Fruit fly (Drosophila melanogaster) ovary, adult (tissue): ENCODE data around the gene CG5676.

ENCODE experiments used
- CG17801 ChIP-seq: fragments of 200-800 bp; optimal IDR thresholded peaks from 2 replicates; lab custom pipeline; 2019; ENCODE audit warnings: missing biosample characterization, mild to moderate bottlenecking, missing genetic modification characterization, moderate library complexity; ENCODE audit not compliant: partially characterized antibody

CG5676 gene

DNA sequence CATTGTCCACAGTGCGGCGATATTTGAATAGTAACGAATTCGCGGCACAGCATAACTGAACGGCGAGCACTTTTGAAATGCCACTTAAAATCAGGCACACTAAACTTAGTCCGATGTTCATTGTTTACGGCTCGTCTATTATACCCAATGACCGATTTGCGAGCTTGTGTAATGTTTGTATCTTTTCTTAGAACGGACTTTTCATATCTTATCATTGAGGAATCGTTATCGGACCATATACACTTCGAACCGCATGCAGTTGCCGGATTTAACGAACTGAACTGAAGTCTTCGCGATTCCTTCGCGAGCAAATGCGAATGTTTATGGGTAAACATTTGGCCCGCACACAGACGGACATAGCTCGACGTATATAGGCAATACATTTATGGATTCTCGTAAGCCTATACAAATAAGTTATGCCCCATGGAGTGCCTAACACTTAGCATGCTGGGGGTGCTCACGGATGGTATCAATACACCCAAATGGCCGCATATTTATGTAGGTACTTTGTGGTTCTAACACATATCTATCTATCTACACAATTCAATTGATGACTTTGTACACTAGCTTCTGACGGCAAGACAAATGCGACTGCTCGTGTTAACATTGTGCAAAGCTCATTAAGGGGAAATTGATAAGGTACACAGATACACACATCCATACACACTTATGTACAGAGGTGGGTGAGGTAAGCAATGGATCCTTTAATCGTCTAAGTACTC lies 17.8 kb downstream of the CG5676 start, which contains the start of gene mthl15:
TSS of gene mthl15 (minus strand) at position 593 of the 722 bp plus-strand sequence.
- no peak for TF ChIP-seq CG17801 (GFP tag; lab: Kevin White, UChicago)

DNA sequence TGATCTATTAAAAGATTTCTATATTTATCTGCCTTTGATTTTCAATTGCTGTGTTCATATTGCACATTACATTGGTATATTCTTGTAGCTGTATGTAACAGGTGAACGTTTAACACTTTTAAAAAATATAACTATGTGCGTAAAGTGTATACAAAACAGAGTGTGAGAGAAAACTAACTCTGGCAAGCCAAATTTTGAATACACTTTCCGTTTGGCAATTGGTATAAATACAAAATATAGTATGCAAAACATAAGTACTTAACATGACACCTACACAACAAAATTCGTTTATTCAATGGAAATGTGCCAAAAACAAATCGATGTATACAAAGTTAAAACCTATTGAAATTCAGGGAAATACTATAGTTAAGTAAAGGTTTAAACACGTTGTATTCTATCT lies 22.9 kb downstream of the CG5676 start:
- TF ChIP-seq CG17801 (GFP tag; lab: Kevin White, UChicago): no peak

DNA sequence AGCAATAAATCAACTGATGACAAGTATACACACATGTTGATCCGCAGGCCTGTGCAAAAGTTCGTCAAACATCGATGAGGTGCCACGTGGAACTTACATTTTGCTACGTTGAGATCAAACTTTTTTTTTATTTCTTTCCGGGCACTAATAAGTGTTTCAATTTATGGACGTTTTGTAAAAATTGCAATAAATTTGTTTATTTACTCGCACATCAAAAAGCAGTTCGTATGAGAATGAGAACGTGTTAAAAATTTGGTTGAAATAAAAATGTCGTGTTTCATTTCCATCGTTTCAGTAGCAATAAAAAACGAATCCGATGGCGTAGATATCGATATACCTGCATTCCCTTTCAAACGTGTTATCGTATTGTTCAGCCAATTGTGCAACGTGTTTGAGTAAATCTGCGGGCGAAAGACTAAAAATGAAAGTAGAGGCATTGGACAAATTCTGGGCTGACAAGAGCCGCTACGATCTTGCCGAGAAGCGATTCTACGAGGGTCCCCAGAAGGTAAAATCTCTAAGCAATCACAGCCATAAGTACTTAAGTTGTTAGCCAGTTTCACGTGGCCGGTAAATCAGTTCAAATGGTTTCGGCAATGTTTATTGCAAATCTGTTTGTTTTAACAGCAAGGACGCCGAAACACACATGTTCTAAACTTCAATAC lies 23.4 kb downstream of the CG5676 start, which contains the start of gene eEF1delta:
TSS of gene eEF1delta (plus strand) at position 356 of the 665 bp plus-strand sequence.
- TF ChIP-seq CG17801 (GFP tag; lab: Kevin White, UChicago): no peak

DNA sequence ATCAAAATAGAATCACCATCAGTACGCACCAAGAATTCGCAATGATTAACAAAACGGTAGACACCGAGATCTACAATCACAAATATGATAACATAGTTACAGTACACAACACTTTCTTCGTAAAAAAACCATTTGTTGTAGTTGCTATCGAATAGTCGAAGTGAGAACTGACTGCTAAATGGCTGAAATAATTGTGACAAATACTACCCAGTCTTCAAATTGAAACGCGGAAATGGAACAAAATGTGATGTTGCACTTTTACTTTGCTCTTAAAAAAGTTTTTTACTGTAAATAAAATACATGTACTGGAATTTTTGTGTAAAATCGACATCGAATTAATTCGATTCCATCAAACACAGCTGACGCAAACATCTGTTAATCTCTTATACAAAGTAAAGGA lies 24.2 kb downstream of the CG5676 start, which contains the start of gene ova:
TSS of gene ova (minus strand) at position 183 of the 400 bp plus-strand sequence.
- no peak for TF ChIP-seq CG17801 (GFP tag; lab: Kevin White, UChicago)

DNA sequence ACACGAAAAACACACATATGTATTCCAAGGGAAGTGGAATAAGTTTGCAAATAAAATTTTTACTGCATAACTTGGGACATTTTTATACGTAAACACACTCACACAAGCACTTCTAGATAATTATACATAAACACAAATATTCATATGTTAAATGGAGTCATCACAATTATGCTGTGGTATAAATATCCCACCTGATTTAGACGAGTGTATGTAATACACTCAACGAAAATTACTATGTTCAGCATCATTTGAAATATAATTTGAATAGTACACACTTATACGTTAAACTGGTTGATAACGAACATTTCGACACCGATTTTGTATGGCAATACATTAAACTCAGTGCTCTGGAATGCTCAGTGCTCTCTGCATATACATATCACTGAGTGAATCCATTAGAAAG lies 24.6 kb downstream of the CG5676 start:
- TF ChIP-seq CG17801 (GFP tag; lab: Kevin White, UChicago): no peak

DNA sequence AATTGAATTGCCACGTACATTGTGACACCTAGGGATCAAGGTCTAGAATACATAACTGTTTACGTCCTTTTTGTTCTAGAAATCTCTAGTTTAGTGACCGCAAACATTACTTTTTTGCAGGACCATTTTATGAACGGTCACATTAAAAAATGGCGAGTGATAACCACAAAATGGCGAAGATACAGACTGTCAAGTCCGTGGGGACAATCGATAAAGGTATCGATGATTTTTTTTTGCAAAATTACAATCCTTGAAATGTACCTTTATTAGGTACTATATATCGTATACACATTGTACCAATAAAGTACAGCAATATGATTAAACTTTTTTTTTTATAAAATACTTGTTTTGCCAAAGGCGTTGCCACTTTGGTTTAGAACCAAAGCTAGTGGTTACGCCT lies 25.2 kb downstream of the CG5676 start:
- TF ChIP-seq CG17801 (GFP tag; lab: Kevin White, UChicago): no peak

DNA sequence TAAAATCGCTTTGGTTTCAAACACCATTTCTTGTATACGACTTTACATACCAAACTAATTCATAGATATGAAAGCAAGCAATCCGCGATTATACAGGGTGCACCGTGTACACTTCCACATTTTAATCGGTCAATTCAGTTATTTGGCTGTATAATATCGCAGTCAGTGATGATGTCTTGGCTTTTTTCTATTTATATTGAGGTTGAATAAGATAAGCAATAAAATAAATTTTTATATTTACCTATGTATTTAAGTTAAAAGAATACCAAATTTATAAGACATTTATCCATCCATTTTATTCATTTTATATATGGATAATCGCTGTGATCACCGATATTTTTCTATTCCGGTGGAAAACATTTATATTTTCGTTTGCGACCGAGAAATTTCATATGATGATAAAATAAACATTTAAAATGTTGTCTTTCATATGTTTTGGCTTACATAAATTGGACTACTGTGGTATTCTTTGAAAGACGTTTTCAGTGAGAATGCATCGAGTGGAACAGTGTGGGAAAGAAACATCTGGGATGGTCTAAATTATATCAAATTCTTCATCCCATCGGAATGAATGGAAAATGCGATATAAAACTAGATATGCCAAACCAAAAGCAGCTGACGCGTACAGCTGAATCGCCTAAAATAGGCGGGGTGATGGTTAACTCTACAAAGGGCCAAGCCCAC lies 28.8 kb downstream of the CG5676 start, which contains the start of gene CG5708:
TSS of gene CG5708 (minus strand) at position 85 of the 684 bp plus-strand sequence.
- TF ChIP-seq CG17801 (GFP tag; lab: Kevin White, UChicago): no peak

DNA sequence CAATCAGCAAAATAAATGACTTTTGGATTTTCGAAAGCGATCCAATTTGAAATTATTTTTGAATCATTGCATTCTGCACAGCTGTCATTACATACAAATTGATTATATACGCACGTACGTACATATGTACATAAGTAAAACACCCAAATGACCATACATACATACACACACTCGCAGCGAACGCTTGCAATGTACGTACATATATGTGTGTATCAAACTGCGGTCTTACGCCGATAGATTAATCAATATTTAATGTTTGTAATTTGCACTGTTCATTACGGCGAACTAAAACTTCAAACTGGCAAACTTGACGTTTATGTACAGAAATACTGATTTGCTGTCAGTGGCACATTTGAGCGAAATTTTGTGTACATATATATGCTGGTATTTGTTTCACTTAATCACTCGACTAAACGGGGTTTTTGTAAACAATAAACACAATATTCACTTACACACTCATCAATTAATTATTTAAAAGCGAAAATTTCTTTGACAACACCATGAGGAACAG lies 29.4 kb downstream of the CG5676 start:
- TF ChIP-seq CG17801 (GFP tag; lab: Kevin White, UChicago): no peak

DNA sequence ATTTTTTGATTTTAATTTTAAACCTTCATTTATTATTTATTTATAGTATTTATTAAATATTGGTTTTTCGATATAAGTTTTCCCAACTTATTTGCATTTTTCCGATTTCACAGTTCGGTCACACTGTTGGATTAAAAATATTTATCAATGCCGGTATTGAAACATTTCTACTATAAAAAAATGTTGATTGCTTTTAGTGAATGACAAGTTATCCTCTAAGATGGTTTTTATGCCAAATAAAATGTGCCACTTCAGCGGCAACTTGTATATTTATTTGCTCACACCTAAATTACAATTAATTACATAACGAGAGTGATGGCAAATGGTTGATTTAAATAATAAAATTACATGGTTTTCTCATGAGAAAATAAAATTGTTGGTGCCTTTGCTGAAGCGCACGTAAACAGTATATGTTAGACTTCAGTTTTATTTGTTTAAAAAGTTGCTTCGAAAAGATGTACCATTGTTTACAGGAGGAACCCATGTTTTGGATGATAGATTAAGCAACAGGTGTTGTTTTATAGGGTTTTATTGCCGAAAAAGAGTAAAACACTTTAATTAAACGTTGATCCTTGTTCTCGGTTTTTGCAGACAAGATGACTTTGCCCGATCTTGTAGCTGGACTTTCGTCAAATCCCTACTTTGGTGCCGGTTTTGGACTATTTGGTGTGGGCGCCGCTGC lies 33.0 kb downstream of the CG5676 start, which contains the start of gene Bcs1:
TSS of gene Bcs1 (plus strand) at position 108 of the 682 bp plus-strand sequence.
- no peak for TF ChIP-seq CG17801 (GFP tag; lab: Kevin White, UChicago)

DNA sequence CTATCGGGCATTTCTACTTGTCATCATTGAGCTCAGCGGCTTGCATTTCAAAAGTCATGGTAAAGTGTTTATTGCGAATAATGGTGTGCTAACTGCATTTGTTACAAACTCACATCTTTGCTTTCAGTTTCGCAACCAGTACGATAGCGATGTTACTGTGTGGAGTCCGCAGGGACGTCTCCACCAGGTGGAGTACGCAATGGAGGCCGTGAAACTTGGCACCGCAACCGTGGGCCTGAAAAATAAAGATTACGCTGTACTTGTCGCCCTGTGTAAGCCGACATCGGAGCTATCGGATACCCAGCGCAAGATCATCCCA lies 34.3 kb downstream of the CG5676 start:
- no peak for TF ChIP-seq CG17801 (GFP tag; lab: Kevin White, UChicago)

DNA sequence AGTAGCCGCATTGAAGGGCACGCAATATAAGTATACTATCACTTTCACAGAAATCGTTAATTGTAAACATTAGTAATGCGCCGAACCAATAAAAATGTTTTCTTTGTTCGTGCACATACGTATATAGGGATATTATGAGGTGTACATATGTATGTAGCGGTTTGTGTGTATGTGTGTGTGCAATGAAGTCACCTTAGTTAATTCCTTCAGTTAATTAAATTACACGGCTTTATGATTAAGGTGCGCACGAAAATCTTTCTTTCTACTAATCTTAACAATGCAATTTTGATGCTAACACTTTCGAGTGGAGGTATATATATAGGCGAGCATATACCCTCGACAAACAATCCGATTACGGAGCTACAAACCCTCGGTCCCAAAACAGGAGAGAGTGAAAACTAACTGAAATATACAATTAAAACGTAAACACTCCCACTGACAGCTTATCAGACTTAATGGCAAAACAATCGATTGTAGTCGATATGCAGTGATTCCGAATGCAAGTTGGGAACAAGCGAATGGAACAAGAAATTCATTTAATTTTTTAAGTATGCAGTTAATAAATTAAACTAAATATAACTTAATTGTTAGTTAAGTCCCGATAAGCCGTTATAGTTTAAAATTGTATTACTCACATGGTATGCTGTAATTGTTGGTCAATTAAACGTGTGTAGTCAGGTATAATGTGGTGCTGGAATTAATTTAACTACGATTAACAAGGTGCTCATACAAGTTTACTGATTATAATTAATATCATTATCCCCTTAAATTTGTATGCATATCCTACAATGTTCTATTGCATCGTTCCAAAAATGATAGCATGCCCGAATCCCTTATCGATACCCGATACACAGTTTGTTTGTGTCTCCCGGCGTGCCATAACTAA lies 34.9 kb downstream of the CG5676 start, which contains the start of the genes Npc1a and Prosalpha6:
TSS of gene Npc1a (minus strand) at position 716 of the 886 bp plus-strand sequence.
TSS of gene Prosalpha6 (plus strand) at position 851 of the 886 bp plus-strand sequence.
- TF ChIP-seq CG17801 (GFP tag; lab: Kevin White, UChicago): no peak

DNA sequence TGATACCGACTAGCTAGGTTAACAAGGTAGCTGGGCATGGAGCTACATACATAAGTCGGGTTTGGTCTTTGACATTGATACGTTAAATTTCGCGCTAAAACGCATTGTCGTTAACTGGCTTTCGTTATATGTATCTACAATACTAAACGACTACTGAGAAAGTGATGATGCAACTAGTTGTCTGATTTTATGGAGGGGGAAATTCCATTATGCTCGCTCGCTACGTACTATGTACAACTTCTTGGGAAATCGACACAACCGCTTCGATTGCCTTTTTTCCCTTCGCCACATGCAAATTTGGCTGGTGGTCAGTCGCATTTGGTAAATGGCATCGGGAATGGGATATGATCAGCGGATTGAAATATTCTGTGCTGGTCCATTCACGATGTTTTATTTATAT lies 35.7 kb downstream of the CG5676 start:
- TF ChIP-seq CG17801 (GFP tag; lab: Kevin White, UChicago): no peak
